Fruit fly (Drosophila melanogaster) whole organism, embryonic: ENCODE data around the gene Exd2.

ENCODE experiments used
- Abd-B ChIP-seq: fragments of 200-800 bp; sonication (Bioruptor generic); optimal IDR thresholded peaks from 2 replicates; lab custom pipeline; 2018; ENCODE audit warnings: missing biosample characterization, mild to moderate bottlenecking, missing genetic modification characterization, moderate library complexity
- Atf-2 ChIP-seq: fragments of 200-800 bp; sonication (Bioruptor generic); optimal IDR thresholded peaks from 2 replicates; lab custom pipeline; 2016; ENCODE audit warnings: missing biosample characterization, missing genetic modification characterization
- Awh ChIP-seq: fragments of 200-800 bp; sonication (Bioruptor generic); IDR thresholded peaks from 2 replicates; pipeline ENCODE4, ENCODE4 v1.3.6; 2022; ENCODE audit warnings: missing biosample characterization, missing genetic modification characterization
- Blimp-1 ChIP-seq: fragments of 200-800 bp; sonication (Bioruptor generic); optimal IDR thresholded peaks from 3 replicates; lab custom pipeline; 2018; ENCODE audit warnings: missing biosample characterization, missing genetic modification characterization, mild to moderate bottlenecking, moderate library complexity, missing genetic modification reagents
- CG10321 ChIP-seq: fragments of 200-800 bp; sonication (Bioruptor generic); IDR thresholded peaks from 2 replicates; pipeline ENCODE4 v1.3.6; 2022; ENCODE audit warnings: missing biosample characterization, missing genetic modification characterization
- CG10462 ChIP-seq: fragments of 200-800 bp; sonication (Bioruptor generic); optimal IDR thresholded peaks from 2 replicates; lab custom pipeline; 2016; ENCODE audit warnings: missing biosample characterization, missing genetic modification characterization
- CG12104 ChIP-seq: fragments of 200-800 bp; sonication (Bioruptor generic); optimal IDR thresholded peaks from 3 replicates; lab custom pipeline; 2016; ENCODE audit warnings: missing biosample characterization, missing genetic modification characterization
- CG12659 ChIP-seq: fragments of 200-800 bp; sonication (Bioruptor generic); optimal IDR thresholded peaks from 3 replicates; lab custom pipeline; 2017; ENCODE audit warnings: mild to moderate bottlenecking, missing biosample characterization, missing genetic modification reagents, missing genetic modification characterization
- CG13624 ChIP-seq: fragments of 200-800 bp; sonication (Bioruptor generic); optimal IDR thresholded peaks from 2 replicates; lab custom pipeline; 2016; ENCODE audit warnings: missing biosample characterization, missing genetic modification characterization
- CG15479 ChIP-seq: fragments of 200-800 bp; sonication (Bioruptor generic); optimal IDR thresholded peaks from 3 replicates; lab custom pipeline; 2019; ENCODE audit warnings: missing biosample characterization, mild to moderate bottlenecking, missing genetic modification characterization, moderate library complexity
- CG16813 ChIP-seq: fragments of 200-800 bp; sonication (Bioruptor generic); IDR thresholded peaks from 3 replicates; pipeline ENCODE4 v1.3.6; 2022; ENCODE audit warnings: missing biosample characterization, missing genetic modification characterization; ENCODE audit not compliant: partially characterized antibody
- CG16863 ChIP-seq: fragments of 200-800 bp; sonication (Bioruptor generic); optimal IDR thresholded peaks from 3 replicates; lab custom pipeline; 2016; ENCODE audit warnings: missing biosample characterization, missing genetic modification characterization
- CG17328 ChIP-seq: fragments of 200-800 bp; sonication (Bioruptor generic); IDR thresholded peaks from 2 replicates; pipeline ENCODE4 v1.3.6; 2022; ENCODE audit warnings: missing biosample characterization, missing genetic modification characterization
- CG18011 ChIP-seq: fragments of 200-800 bp; sonication (Bioruptor generic); optimal IDR thresholded peaks from 2 replicates; lab custom pipeline; 2017; ENCODE audit warnings: missing biosample characterization, missing genetic modification characterization, mild to moderate bottlenecking, moderate library complexity, missing genotype
- CG1832 ChIP-seq: fragments of 200-800 bp; sonication (Bioruptor generic); optimal IDR thresholded peaks from 2 replicates; lab custom pipeline; 2017; ENCODE audit warnings: missing biosample characterization, mild to moderate bottlenecking, missing genetic modification characterization, inconsistent platforms
- CG2678 ChIP-seq: fragments of 200-800 bp; sonication (Bioruptor generic); optimal IDR thresholded peaks from 3 replicates; lab custom pipeline; 2019; ENCODE audit warnings: missing biosample characterization, mild to moderate bottlenecking, missing genetic modification characterization, moderate library complexity
- CG43689 ChIP-seq: fragments of 200-800 bp; sonication (Bioruptor generic); IDR thresholded peaks from 2 replicates; pipeline ENCODE4 v1.3.6; 2022; ENCODE audit warnings: missing biosample characterization, missing genetic modification characterization
- CG6765 ChIP-seq: fragments of 200-800 bp; sonication (Bioruptor generic); optimal IDR thresholded peaks from 3 replicates; lab custom pipeline; 2017; ENCODE audit warnings: missing biosample characterization, mild to moderate bottlenecking, missing genetic modification characterization
- CG8281 ChIP-seq: fragments of 200-800 bp; sonication (Bioruptor generic); optimal IDR thresholded peaks from 2 replicates; lab custom pipeline; 2018; ENCODE audit warnings: missing biosample characterization, mild to moderate bottlenecking, missing genetic modification characterization, moderate library complexity
- CG8290 ChIP-seq, 3 experiments: fragments of 200-800 bp; sonication (Bioruptor generic); optimal IDR thresholded peaks; 2 replicates each; lab custom pipeline; 2016 to 2019; ENCODE audit warnings: missing biosample characterization in 3 of 3, missing genetic modification characterization in 3 of 3, mild to moderate bottlenecking in 2 of 3, moderate library complexity in 1 of 3
- CHES-1-like ChIP-seq: fragments of 200-800 bp; sonication (Bioruptor generic); optimal IDR thresholded peaks from 2 replicates; lab custom pipeline; 2016; ENCODE audit warnings: missing biosample characterization, missing genetic modification characterization
- Dip2 ChIP-seq: fragments of 200-800 bp; sonication (Bioruptor generic); IDR thresholded peaks from 2 replicates; pipeline ENCODE4 v1.3.6; 2022; ENCODE audit warnings: missing biosample characterization, missing genetic modification characterization
- Drgx ChIP-seq: fragments of 200-800 bp; sonication (Bioruptor generic); IDR thresholded peaks from 2 replicates; pipeline ENCODE4 v1.3.6; 2022; ENCODE audit warnings: missing biosample characterization, missing genetic modification characterization
- E2f2 ChIP-seq: fragments of 200-800 bp; sonication (Bioruptor generic); IDR thresholded peaks from 2 replicates; pipeline ENCODE4 v1.3.6; 2022; ENCODE audit warnings: missing biosample characterization, missing genetic modification characterization
- Hey ChIP-seq: fragments of 200-800 bp; sonication (Bioruptor generic); optimal IDR thresholded peaks from 3 replicates; lab custom pipeline; 2018; ENCODE audit warnings: missing biosample characterization, mild to moderate bottlenecking, missing genetic modification characterization
- NC2β ChIP-seq: fragments of 200-800 bp; sonication (Bioruptor generic); optimal IDR thresholded peaks from 2 replicates; lab custom pipeline; 2016; ENCODE audit warnings: missing biosample characterization, missing genetic modification characterization
- NK7.1 ChIP-seq: fragments of 200-800 bp; sonication (Bioruptor generic); optimal IDR thresholded peaks from 3 replicates; lab custom pipeline; 2016; ENCODE audit warnings: missing biosample characterization, missing genetic modification characterization
- Oli ChIP-seq: fragments of 200-800 bp; sonication (Bioruptor generic); optimal IDR thresholded peaks from 2 replicates; lab custom pipeline; 2018; ENCODE audit warnings: missing biosample characterization, mild to moderate bottlenecking, missing genetic modification characterization, moderate library complexity
- Sry-β ChIP-seq: fragments of 200-800 bp; sonication (Bioruptor generic); optimal IDR thresholded peaks from 2 replicates; lab custom pipeline; 2018; ENCODE audit warnings: missing biosample characterization, mild to moderate bottlenecking, missing genetic modification characterization, moderate library complexity
- Stat92E ChIP-seq, 3 experiments: fragments of >200 bp in 2 of 3; fragments of 200-800 bp in 1 of 3; sonication (Bioruptor generic) in 1 of 3; optimal IDR thresholded peaks; 2 replicates each; lab custom pipeline; 2017 to 2019; ENCODE audit warnings: missing biosample characterization in 3 of 3, missing genetic modification characterization in 3 of 3, mild to moderate bottlenecking in 1 of 3, moderate library complexity in 1 of 3
- amos ChIP-seq: fragments of 200-800 bp; sonication (Bioruptor generic); IDR thresholded peaks from 2 replicates; pipeline ENCODE4 v1.3.6; 2022; ENCODE audit warnings: missing biosample characterization, missing genetic modification characterization; ENCODE audit not compliant: partially characterized antibody
- aop ChIP-seq: fragments of 200-800 bp; sonication (Bioruptor generic); IDR thresholded peaks from 2 replicates; pipeline ENCODE4 v1.3.6; 2022; ENCODE audit warnings: missing biosample characterization, missing genetic modification characterization
- br ChIP-seq: fragments of >200 bp; optimal IDR thresholded peaks from 2 replicates; lab custom pipeline; 2017
- ci ChIP-seq: fragments of 200-800 bp; sonication (Bioruptor generic); IDR thresholded peaks from 3 replicates; pipeline ENCODE4 v1.3.6; 2022; ENCODE audit warnings: missing biosample characterization, missing genetic modification characterization
- dmrt99B ChIP-seq: fragments of 200-800 bp; sonication (Bioruptor generic); optimal IDR thresholded peaks from 2 replicates; lab custom pipeline; 2018; ENCODE audit warnings: missing biosample characterization, mild to moderate bottlenecking, missing genetic modification characterization, moderate library complexity
- dysf ChIP-seq: fragments of 200-800 bp; sonication (Bioruptor generic); IDR thresholded peaks from 3 replicates; pipeline ENCODE4 v1.3.6; 2022; ENCODE audit warnings: missing biosample characterization, missing genetic modification characterization
- emc ChIP-seq: fragments of 200-800 bp; sonication (Bioruptor generic); optimal IDR thresholded peaks from 2 replicates; lab custom pipeline; 2016; ENCODE audit warnings: missing biosample characterization, missing genetic modification characterization
- ewg ChIP-seq: fragments of 200-800 bp; sonication (Bioruptor generic); optimal IDR thresholded peaks from 3 replicates; lab custom pipeline; 2017; ENCODE audit warnings: mild to moderate bottlenecking, missing biosample characterization, missing genetic modification reagents, missing genetic modification characterization
- exex ChIP-seq: fragments of 200-800 bp; sonication (Bioruptor generic); optimal IDR thresholded peaks from 4 replicates; lab custom pipeline; 2018; ENCODE audit warnings: missing biosample characterization, mild to moderate bottlenecking, missing genetic modification characterization, moderate library complexity
- kay ChIP-seq: fragments of 200-800 bp; sonication (Bioruptor generic); optimal IDR thresholded peaks from 2 replicates; lab custom pipeline; 2016; ENCODE audit warnings: missing biosample characterization, missing genetic modification characterization
- maf-S ChIP-seq: fragments of 200-800 bp; sonication (Bioruptor generic); optimal IDR thresholded peaks from 2 replicates; lab custom pipeline; 2016; ENCODE audit warnings: missing biosample characterization, missing genetic modification characterization
- otp ChIP-seq: fragments of 200-800 bp; sonication (Bioruptor generic); IDR thresholded peaks from 3 replicates; pipeline ENCODE4, ENCODE4 v1.3.6; 2022; ENCODE audit warnings: missing biosample characterization, missing genetic modification characterization
- pan ChIP-seq, 4 experiments: fragments of >200 bp in 3 of 4; fragments of 200-800 bp in 1 of 4; sonication (Bioruptor generic) in 1 of 4; optimal IDR thresholded peaks in 3 of 4; IDR thresholded peaks in 1 of 4; 2 replicates each; pipeline versions ENCODE4 v1.3.6 to Lab custom; 2017 to 2022; ENCODE audit warnings: missing biosample characterization in 2 of 4, missing genetic modification characterization in 2 of 4, mixed read lengths in 1 of 4
- psq ChIP-seq: fragments of 200-800 bp; sonication (Bioruptor generic); optimal IDR thresholded peaks from 2 replicates; lab custom pipeline; 2017; ENCODE audit warnings: missing biosample characterization, missing genetic modification characterization
- ranshi ChIP-seq: fragments of 200-800 bp; sonication (Bioruptor generic); IDR thresholded peaks from 2 replicates; pipeline ENCODE4 v1.3.6; 2022; ENCODE audit warnings: missing biosample characterization, missing genetic modification characterization
- sens ChIP-seq: fragments of 200-800 bp; sonication (Bioruptor generic); peaks from one replicate; lab custom pipeline; 2016; ENCODE audit warnings: missing biosample characterization, missing genetic modification characterization
- shn ChIP-seq: fragments of 200-800 bp; sonication (Bioruptor generic); optimal IDR thresholded peaks from 3 replicates; lab custom pipeline; 2016; ENCODE audit warnings: missing biosample characterization, missing genetic modification characterization
- tna ChIP-seq: fragments of 200-800 bp; sonication (Bioruptor generic); IDR thresholded peaks from 2 replicates; pipeline ENCODE4 v1.3.6; 2022; ENCODE audit warnings: missing biosample characterization, missing genetic modification characterization; ENCODE audit not compliant: partially characterized antibody
- vnd ChIP-seq: fragments of 200-800 bp; sonication (Bioruptor generic); IDR thresholded peaks from 3 replicates; pipeline ENCODE4 v1.3.6; 2022; ENCODE audit warnings: missing biosample characterization, missing genetic modification characterization; ENCODE audit not compliant: partially characterized antibody

Gene Exd2

dm6 chr3R:11421643-11422122, 13.8 kb downstream of the Exd2 start, which contains the start of the genes ninaG and Sptz (continued):
- TF ChIP-seq Dip2 (peak; percentile 43; the same call in 1 of the 2 replicates), CG16863 (GFP tag; lab: Kevin White, UChicago) (peak; percentile 93), Awh (peak; percentile 88), psq (peak; percentile 84), CG8281 (tag; lab: Kevin White, UChicago) (peak; percentile 63), Oli (tag; lab: Kevin White, UChicago) (peak; percentile 86), Hey (tag; lab: Kevin White, UChicago) (peak; percentile 80), CG16813 (GFP tag; lab: Robert Waterston, UW) (peak; percentile 55; the same call in 2 of the 3 replicates), Stat92E (GFP tag; optimal IDR thresholded peaks at IDR 0.05; lab: Kevin White, UChicago) (no peak), ci (peak; percentile 91), br (lab: Kevin White, UChicago) (no peak), ranshi (peak; percentile 95), emc (GFP tag; lab: Kevin White, UChicago) (peak; percentile 90), CG12659 (GFP tag; lab: Kevin White, UChicago) (peak; percentile 92), tna (no peak), CG1832 (GFP tag; lab: Kevin White, UChicago) (no peak), exex (no peak), otp (GFP tag; lab: Robert Waterston, UW) (peak; percentile 92), pan (optimal IDR thresholded peaks at IDR 0.05; lab: Kevin White, UChicago) (no peak), pan (GFP tag; optimal IDR thresholded peaks at IDR 0.05 in 1 of 2, IDR thresholded peaks at IDR 0.05 in 1 of 2) (peak in 1 of 2 experiments; percentile 95), shn (GFP tag; lab: Kevin White, UChicago) (peak; percentile 94), Atf-2 (GFP tag; lab: Kevin White, UChicago) (peak; percentile 91), CG13624 (GFP tag; lab: Kevin White, UChicago) (peak; percentile 95), CHES-1-like (peak; percentile 93), Drgx (GFP tag; lab: Robert Waterston, UW) (peak; percentile 93), Blimp-1 (peak; percentile 86), CG10321 (GFP tag; lab: Robert Waterston, UW) (peak; percentile 66), NC2β (GFP tag; lab: Kevin White, UChicago) (peak; percentile 89), CG17328 (GFP tag; lab: Robert Waterston, UW) (peak; percentile 93), maf-S (GFP tag; lab: Kevin White, UChicago) (peak; percentile 92), CG12104 (peak; percentile 83), ewg (GFP tag; lab: Kevin White, UChicago) (peak; percentile 87), CG10462 (GFP tag; lab: Kevin White, UChicago) (peak; percentile 95), aop (GFP tag; lab: Robert Waterston, UW) (peak; percentile 78; the same call in 1 of the 2 replicates), sens (GFP tag; lab: Kevin White, UChicago) (peak; percentile 99), CG6765 (peak; percentile 52), E2f2 (GFP tag; lab: Robert Waterston, UW) (peak; percentile 93), CG15479 (GFP tag; lab: Kevin White, UChicago) (peak; percentile 30), CG2678 (tag; lab: Kevin White, UChicago) (peak; percentile 91), CG43689 (GFP tag; lab: Robert Waterston, UW) (peak; percentile 83), kay (GFP tag; lab: Kevin White, UChicago) (peak; percentile 93), CG8290 (GFP tag; optimal IDR thresholded peaks at IDR 0.05; lab: Kevin White, UChicago) (no peak), CG8290 (tag; optimal IDR thresholded peaks at IDR 0.05; lab: Kevin White, UChicago) (peak in 1 of 2 experiments; percentile 46), amos (GFP tag; lab: Robert Waterston, UW) (peak; percentile 40), CG18011 (peak; percentile 78), dysf (GFP tag; lab: Robert Waterston, UW) (peak; percentile 97), NK7.1 (GFP tag; lab: Kevin White, UChicago) (peak; percentile 70), dmrt99B (tag; lab: Kevin White, UChicago) (no peak), vnd (GFP tag; lab: Robert Waterston, UW) (0 out of 3 replicates have a peak, but pooled peaks have one; percentile 30), Abd-B (GFP tag; lab: Kevin White, UChicago) (peak; percentile 94), Sry-β (GFP tag; lab: Kevin White, UChicago) (peak; percentile 99)
